Fruit fly (Drosophila melanogaster): ENCODE data around the gene PIG-C.

PIG-C gene

dm6 chr3L:3274463-3275177 lies 44.4 kb downstream of the PIG-C start:
- no peak for TF ChIP-seq CG17801 (GFP tag; optimal IDR thresholded peaks at IDR 0.05; ENCODE audit: partially characterized antibody)

dm6 chr3L:3270736-3271135 lies 48.3 kb downstream of the PIG-C start, which contains the start of gene CG14960:
Gene CG14960, plus strand, starts transcription at chr3L:3271036.
- no peak for TF ChIP-seq CG17801 (GFP tag; optimal IDR thresholded peaks at IDR 0.05; ENCODE audit: partially characterized antibody)

dm6 chr3L:3268161-3268560 lies 50.9 kb downstream of the PIG-C start, which contains the start of gene CG34265:
Gene CG34265, plus strand, starts transcription at chr3L:3268461.
- TF ChIP-seq CG17801 (GFP tag; optimal IDR thresholded peaks at IDR 0.05; ENCODE audit: partially characterized antibody): no peak

Measured in ovary, adult (tissue).